Worm (Caenorhabditis elegans) whole organism, L3 larva: ENCODE data around the gene fcd-2.

Experiments used
- ZK546.5 ChIP-seq: sonication (generic microtip); optimal IDR thresholded peaks from 2 replicates; lab custom pipeline; 2017; ENCODE audit warnings: missing biosample characterization, missing genetic modification characterization
- aly-2 ChIP-seq: fragments of 150-350 bp; optimal IDR thresholded peaks from 2 replicates; lab custom pipeline; 2014; ENCODE audit warnings: missing biosample characterization, missing genetic modification characterization
- ama-1 ChIP-seq: fragments of 150-350 bp; optimal IDR thresholded peaks from 2 replicates; lab custom pipeline; 2018
- ceh-16 ChIP-seq: sonication (generic microtip); optimal IDR thresholded peaks from 2 replicates; lab custom pipeline; 2017; ENCODE audit warnings: missing biosample characterization, missing genetic modification characterization
- ceh-82 ChIP-seq: fragments of 150-350 bp; optimal IDR thresholded peaks from 2 replicates; lab custom pipeline; 2014; ENCODE audit warnings: missing biosample characterization, missing genetic modification characterization
- ceh-9 ChIP-seq: sonication (generic microtip); optimal IDR thresholded peaks from 2 replicates; lab custom pipeline; 2018; ENCODE audit warnings: missing biosample characterization, missing genetic modification characterization
- daf-12 ChIP-seq: fragments of 150-350 bp; optimal IDR thresholded peaks from 2 replicates; lab custom pipeline; 2014; ENCODE audit warnings: missing biosample characterization, missing genetic modification reagents, missing genetic modification characterization
- egl-27 ChIP-seq: sonication (generic microtip); optimal IDR thresholded peaks from 4 replicates; lab custom pipeline; 2017; ENCODE audit warnings: missing biosample characterization, missing genetic modification reagents, missing genetic modification characterization
- elt-1 ChIP-seq: fragments of 150-350 bp; optimal IDR thresholded peaks from 2 replicates; lab custom pipeline; 2014; ENCODE audit warnings: missing biosample characterization, missing genetic modification characterization
- elt-2 ChIP-seq: sonication (generic microtip); optimal IDR thresholded peaks from 2 replicates; lab custom pipeline; 2016; ENCODE audit warnings: missing genetic modification reagents, mild to moderate bottlenecking, missing genetic modification characterization, missing compliant biosample characterization
- eor-1 ChIP-seq, 2 experiments: fragments of 150-350 bp; optimal IDR thresholded peaks; 2 replicates each; lab custom pipeline; 2014 to 2018; ENCODE audit warnings: missing biosample characterization in 2 of 2, missing genetic modification characterization in 2 of 2
- fkh-10 ChIP-seq: sonication (generic microtip); optimal IDR thresholded peaks from 2 replicates; lab custom pipeline; 2017; ENCODE audit warnings: missing biosample characterization, missing genetic modification reagents, missing genetic modification characterization
- fkh-2 ChIP-seq: fragments of 150-350 bp; optimal IDR thresholded peaks from 2 replicates; lab custom pipeline; 2014; ENCODE audit warnings: missing biosample characterization, missing genetic modification reagents, missing genetic modification characterization
- fos-1 ChIP-seq: fragments of 150-350 bp; optimal IDR thresholded peaks from 2 replicates; lab custom pipeline; 2014; ENCODE audit warnings: missing biosample characterization, missing genetic modification characterization
- hmg-11 ChIP-seq: sonication (generic microtip); optimal IDR thresholded peaks from 2 replicates; lab custom pipeline; 2016; ENCODE audit warnings: missing genetic modification characterization, missing compliant biosample characterization
- lin-15B ChIP-seq: fragments of 150-350 bp; optimal IDR thresholded peaks from 2 replicates; lab custom pipeline; 2014; ENCODE audit warnings: missing biosample characterization, missing genetic modification characterization
- lin-39 ChIP-seq: fragments of 150-350 bp; optimal IDR thresholded peaks from 2 replicates; lab custom pipeline; 2018; ENCODE audit warnings: missing biosample characterization, missing genetic modification reagents, missing genetic modification characterization
- lsy-12 ChIP-seq: sonication (generic microtip); optimal IDR thresholded peaks from 2 replicates; lab custom pipeline; 2016; ENCODE audit warnings: mild to moderate bottlenecking, missing genetic modification characterization, missing compliant biosample characterization
- mml-1 ChIP-seq: fragments of 150-350 bp; sonication (generic microtip); optimal IDR thresholded peaks from 3 replicates; lab custom pipeline; 2014; ENCODE audit warnings: missing biosample characterization, missing genetic modification characterization
- nhr-12 ChIP-seq: fragments of 150-350 bp; optimal IDR thresholded peaks from 2 replicates; lab custom pipeline; 2014; ENCODE audit warnings: missing biosample characterization, missing genetic modification characterization
- nhr-23 ChIP-seq: fragments of 150-350 bp; optimal IDR thresholded peaks from 2 replicates; lab custom pipeline; 2014; ENCODE audit warnings: missing biosample characterization, missing genetic modification reagents, missing genetic modification characterization
- nhr-237 ChIP-seq: fragments of 150-350 bp; optimal IDR thresholded peaks from 2 replicates; lab custom pipeline; 2014; ENCODE audit warnings: missing biosample characterization, missing genetic modification characterization
- nhr-25 ChIP-seq: sonication (generic microtip); optimal IDR thresholded peaks from 2 replicates; lab custom pipeline; 2017; ENCODE audit warnings: missing biosample characterization, missing genetic modification characterization
- nhr-28 ChIP-seq: fragments of 150-350 bp; optimal IDR thresholded peaks from 2 replicates; lab custom pipeline; 2014; ENCODE audit warnings: missing biosample characterization, missing genetic modification characterization
- nhr-43 ChIP-seq: sonication (generic microtip); optimal IDR thresholded peaks from 2 replicates; lab custom pipeline; 2016; ENCODE audit warnings: mild to moderate bottlenecking, missing genetic modification characterization, missing compliant biosample characterization; ENCODE audit not compliant: poor library complexity, severe bottlenecking
- nhr-67 ChIP-seq: fragments of 150-350 bp; optimal IDR thresholded peaks from 2 replicates; lab custom pipeline; 2014; ENCODE audit warnings: missing biosample characterization, missing genetic modification characterization
- nhr-76 ChIP-seq: fragments of 150-350 bp; sonication (generic microtip); optimal IDR thresholded peaks from 5 replicates; lab custom pipeline; 2014; ENCODE audit warnings: missing biosample characterization, missing genetic modification characterization
- pqm-1 ChIP-seq: fragments of 150-350 bp; optimal IDR thresholded peaks from 2 replicates; lab custom pipeline; 2017; ENCODE audit warnings: missing biosample characterization, missing genetic modification characterization, inconsistent platforms
- sea-2 ChIP-seq: fragments of 150-350 bp; sonication (generic microtip); optimal IDR thresholded peaks from 4 replicates; lab custom pipeline; 2014; ENCODE audit warnings: missing biosample characterization, missing genetic modification reagents, missing genetic modification characterization
- skn-1 ChIP-seq: fragments of 150-350 bp; optimal IDR thresholded peaks from 2 replicates; lab custom pipeline; 2014; ENCODE audit warnings: missing biosample characterization, missing genetic modification characterization
- tbx-2 ChIP-seq: sonication (generic microtip); optimal IDR thresholded peaks from 2 replicates; lab custom pipeline; 2016; ENCODE audit warnings: mild to moderate bottlenecking, missing genetic modification characterization, missing compliant biosample characterization
- unc-39 ChIP-seq: sonication (generic microtip); optimal IDR thresholded peaks from 4 replicates; lab custom pipeline; 2017; ENCODE audit warnings: missing biosample characterization, missing genetic modification characterization
- unc-62 ChIP-seq: fragments of 150-350 bp; sonication (generic microtip); optimal IDR thresholded peaks from 4 replicates; lab custom pipeline; 2014; ENCODE audit warnings: missing biosample characterization, missing genetic modification reagents, missing genetic modification characterization
- ztf-4 ChIP-seq: fragments of 150-350 bp; optimal IDR thresholded peaks from 2 replicates; lab custom pipeline; 2014; ENCODE audit warnings: missing biosample characterization, missing genetic modification characterization

The fcd-2 gene

ce11 chrIV:15053271-15053670 lies 27.8 kb downstream of the fcd-2 start, which contains the start of gene srt-47:
Gene srt-47, minus strand, starts transcription at chrIV:15053371.
- TF ChIP-seq mml-1, result no peak
- no peak for TF ChIP-seq ceh-16 (tag; lab: Kevin White, UChicago)
- TF ChIP-seq lin-15B (tag; lab: Kevin White, UChicago), result no peak
- TF ChIP-seq fos-1 (tag; lab: Kevin White, UChicago), result no peak

ce11 chrIV:15056081-15056586 lies 30.6 kb downstream of the fcd-2 start, which contains the start of gene Y41E3.19:
Gene Y41E3.19, plus strand, starts transcription at chrIV:15056131.
- no peak for TF ChIP-seq nhr-67
- no peak for TF ChIP-seq tbx-2 (tag; lab: Kevin White, UChicago)
- no peak for TF ChIP-seq mml-1
- no peak for TF ChIP-seq hmg-11 (tag; lab: Kevin White, UChicago)
- no peak for TF ChIP-seq ztf-4 (tag; lab: Kevin White, UChicago)
- no peak for TF ChIP-seq unc-39 (tag; lab: Kevin White, UChicago)
- no peak for TF ChIP-seq nhr-23 (tag; lab: Kevin White, UChicago)
- TF ChIP-seq skn-1, result no peak
- TF ChIP-seq fkh-10, result no peak
- no peak for TF ChIP-seq sea-2 (GFP tag; lab: Kevin White, UChicago)
- no peak for TF ChIP-seq nhr-237 (tag; lab: Kevin White, UChicago)
- TF ChIP-seq nhr-76 (tag; lab: Kevin White, UChicago), result no peak
- TF ChIP-seq nhr-28 (tag; lab: Kevin White, UChicago), result no peak
- no peak for TF ChIP-seq aly-2 (tag; lab: Kevin White, UChicago)

ce11 chrIV:15057994-15058393 lies 32.5 kb downstream of the fcd-2 start, which contains the start of gene Y41E3.13:
Gene Y41E3.13, plus strand, starts transcription at chrIV:15058294.
- TF ChIP-seq fkh-10, result no peak
- no peak for TF ChIP-seq ceh-82 (tag; lab: Kevin White, UChicago)
- TF ChIP-seq skn-1, result no peak
- no peak for TF ChIP-seq aly-2 (tag; lab: Kevin White, UChicago)
- no peak for TF ChIP-seq ceh-16 (tag; lab: Kevin White, UChicago)
- no peak for TF ChIP-seq nhr-67
- TF ChIP-seq fkh-2 (tag; lab: Kevin White, UChicago), result no peak
- TF ChIP-seq fos-1 (tag; lab: Kevin White, UChicago), result no peak
- TF ChIP-seq egl-27 (tag; lab: Kevin White, UChicago), result no peak
- no peak for TF ChIP-seq elt-2 (tag; lab: Kevin White, UChicago)
- TF ChIP-seq nhr-28 (tag; lab: Kevin White, UChicago), result no peak
- no peak for TF ChIP-seq tbx-2 (tag; lab: Kevin White, UChicago)

- TF ChIP-seq lin-39, result no peak
- TF ChIP-seq elt-2 (tag; lab: Kevin White, UChicago), result no peak
- TF ChIP-seq elt-1 (tag; lab: Kevin White, UChicago), result no peak
- no peak for TF ChIP-seq nhr-43 (tag; lab: Kevin White, UChicago)
- TF ChIP-seq ama-1 (lab: Kevin White, UChicago), result no peak
- TF ChIP-seq unc-62 (GFP tag; lab: Kevin White, UChicago), result no peak
Measured at ce11 chrIV:15063789-15064188, 38.3 kb downstream of the fcd-2 start.

- TF ChIP-seq aly-2 (tag; lab: Kevin White, UChicago) (no peak), ceh-16 (tag; lab: Kevin White, UChicago) (no peak), egl-27 (tag; lab: Kevin White, UChicago) (no peak), hmg-11 (tag; lab: Kevin White, UChicago) (no peak), eor-1 (tag; optimal IDR thresholded peaks at IDR 0.05; lab: Kevin White, UChicago) (no peak), nhr-237 (tag; lab: Kevin White, UChicago) (no peak), daf-12 (tag; lab: Kevin White, UChicago) (no peak), lsy-12 (tag; lab: Kevin White, UChicago) (no peak), ama-1 (lab: Kevin White, UChicago) (no peak), fos-1 (tag; lab: Kevin White, UChicago) (no peak), ZK546.5 (tag; lab: Kevin White, UChicago) (no peak)
Measured at ce11 chrIV:15065653-15066052, 40.1 kb downstream of the fcd-2 start, which contains the start of gene Y41E3.18. Gene Y41E3.18, minus strand, starts transcription at chrIV:15065753.

ce11 chrIV:15068818-15069217 lies 43.3 kb downstream of the fcd-2 start, which contains the start of gene srt-48:
Gene srt-48, minus strand, starts transcription at chrIV:15068918.
- TF ChIP-seq ceh-9 (tag; lab: Kevin White, UChicago) (no peak), nhr-12 (tag; lab: Kevin White, UChicago) (no peak), pqm-1 (no peak), nhr-25 (tag; lab: Kevin White, UChicago) (no peak), elt-1 (tag; lab: Kevin White, UChicago) (no peak)
